Worm (Caenorhabditis elegans): Measurements from ENCODE around the gene pqn-41.

Gene pqn-41

DNA sequence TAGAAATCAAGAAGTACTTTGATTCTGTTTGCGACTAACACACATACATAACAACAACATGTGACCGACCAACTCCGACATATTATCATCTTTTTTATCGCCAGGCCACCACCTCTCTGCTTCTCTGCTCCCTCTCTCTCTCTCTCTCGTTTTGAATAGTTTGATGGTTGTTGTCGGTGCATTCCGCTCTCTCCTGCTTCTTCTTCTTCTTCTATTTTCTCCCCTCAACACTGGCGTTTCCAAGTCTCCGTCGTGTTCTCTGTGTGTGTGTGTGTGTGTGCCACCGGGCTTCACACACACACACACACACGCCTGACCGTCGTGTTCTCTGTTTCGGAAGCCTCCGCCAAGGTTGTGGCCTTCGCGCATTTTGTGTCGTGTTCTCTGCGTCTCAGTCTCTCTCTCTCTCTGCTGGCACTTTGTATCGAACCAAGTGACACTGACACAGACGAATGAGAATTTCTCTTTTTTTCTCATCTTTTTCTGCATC, 19.3 kb downstream of the pqn-41 start (continued):
- TF ChIP-seq nhr-237 (tag; optimal IDR thresholded peaks at IDR 0.05), result peak; percentile 79
- TF ChIP-seq grh-1 (GFP tag; IDR thresholded peaks at IDR 0.05), result peak; percentile 93
- TF ChIP-seq unc-86 (tag; optimal IDR thresholded peaks at IDR 0.05), result peak; percentile 99
- TF ChIP-seq sptf-1 (tag; optimal IDR thresholded peaks at IDR 0.05), result no peak
- peak; percentile 100 for TF ChIP-seq nhr-20 (tag; optimal IDR thresholded peaks at IDR 0.05)
- peak; percentile 78 for TF ChIP-seq snpc-4 (tag; optimal IDR thresholded peaks at IDR 0.05)
- peak; percentile 94 for TF ChIP-seq ztf-4 (tag; optimal IDR thresholded peaks at IDR 0.05)
- peak; percentile 96 for TF ChIP-seq blmp-1 (tag; optimal IDR thresholded peaks at IDR 0.05)
- peak; percentile 8 for TF ChIP-seq F16B12.6 (tag; optimal IDR thresholded peaks at IDR 0.05)

DNA sequence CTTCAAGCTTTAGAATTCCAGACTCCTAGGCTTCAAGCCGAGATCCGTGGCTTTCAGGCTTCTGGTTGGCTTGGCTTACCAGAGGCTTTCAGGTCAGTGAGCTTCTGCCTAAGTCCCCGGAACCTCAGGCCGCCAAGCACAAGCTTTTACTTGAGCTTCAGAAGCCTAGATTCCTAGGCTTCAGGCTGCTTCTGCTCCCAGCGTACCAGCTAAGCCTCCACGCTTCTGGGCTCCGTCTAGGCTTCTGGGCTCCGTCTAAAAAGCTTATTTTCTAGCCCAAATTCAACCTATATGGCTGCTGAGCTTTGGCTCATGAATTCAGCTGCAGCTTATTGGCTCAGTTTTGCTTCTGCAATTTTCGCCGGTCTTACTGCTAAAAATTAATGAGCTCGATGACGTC, 20.0 kb downstream of the pqn-41 start:
- TF ChIP-seq mep-1 (tag; optimal IDR thresholded peaks at IDR 0.05), result no peak
- no peak for TF ChIP-seq ceh-63 (GFP tag; optimal IDR thresholded peaks at IDR 0.05)
- TF ChIP-seq zag-1 (tag; optimal IDR thresholded peaks at IDR 0.05), result no peak
- no peak for TF ChIP-seq egl-27 (tag; optimal IDR thresholded peaks at IDR 0.05)

DNA sequence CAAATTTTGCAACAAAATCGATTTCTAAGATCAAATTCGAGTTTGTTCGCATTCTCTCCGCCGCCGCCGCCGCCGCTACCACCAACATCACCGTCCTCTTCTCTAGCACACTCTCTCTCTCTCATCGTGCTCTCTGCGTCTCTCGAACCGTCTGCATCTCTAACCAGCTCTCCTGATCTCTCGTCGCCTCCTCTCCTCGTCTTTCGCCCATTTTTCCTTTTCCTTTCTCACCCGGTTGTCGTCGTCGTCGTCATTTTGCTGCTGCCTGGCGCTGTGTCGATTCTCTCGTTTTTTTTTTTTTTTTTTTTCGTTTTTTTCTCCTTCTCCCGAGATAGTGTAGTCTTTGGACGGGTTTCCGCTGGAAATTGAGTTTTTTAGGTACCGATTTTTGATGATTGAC, 20.7 kb downstream of the pqn-41 start:
- TF ChIP-seq nhr-237 (tag; optimal IDR thresholded peaks at IDR 0.05) (peak; percentile 48), C04F5.9 (tag; optimal IDR thresholded peaks at IDR 0.05) (no peak), skn-1 (tag; optimal IDR thresholded peaks at IDR 0.05) (peak; percentile 96), sup-37 (GFP tag; optimal IDR thresholded peaks at IDR 0.05) (peak; percentile 50), hlh-17 (GFP tag; optimal IDR thresholded peaks at IDR 0.05; ENCODE audit: borderline replicate concordance) (no peak), dsc-1 (tag; optimal IDR thresholded peaks at IDR 0.05) (peak; percentile 83), ces-1 (GFP tag; optimal IDR thresholded peaks at IDR 0.05) (no peak), unc-30 (tag; optimal IDR thresholded peaks at IDR 0.05) (no peak), hpl-2 (GFP tag; optimal IDR thresholded peaks at IDR 0.05) (peak; percentile 87), nhr-11 (tag; optimal IDR thresholded peaks at IDR 0.05) (peak; percentile 83), pqm-1 (tag; optimal IDR thresholded peaks at IDR 0.05) (no peak), ztf-11 (tag; optimal IDR thresholded peaks at IDR 0.05) (peak in 1 of 2 experiments; percentile 87), grh-1 (GFP tag; IDR thresholded peaks at IDR 0.05) (peak; percentile 95), egl-13 (tag; optimal IDR thresholded peaks at IDR 0.05) (peak; percentile 87), fos-1 (tag; optimal IDR thresholded peaks at IDR 0.05) (peak; percentile 91), irx-1 (tag; optimal IDR thresholded peaks at IDR 0.05) (peak; percentile 84), mab-9 (GFP tag; IDR thresholded peaks at IDR 0.05) (0 out of 2 replicates have a peak, but pooled peaks have one; percentile 56), vab-15 (tag; optimal IDR thresholded peaks at IDR 0.05) (no peak), ceh-90 (tag; optimal IDR thresholded peaks at IDR 0.05) (no peak), ztf-4 (tag; optimal IDR thresholded peaks at IDR 0.05) (peak; percentile 80), nhr-47 (tag; optimal IDR thresholded peaks at IDR 0.05) (peak; percentile 98), tbx-2 (tag; optimal IDR thresholded peaks at IDR 0.05) (peak; percentile 98), lin-15B (tag; optimal IDR thresholded peaks at IDR 0.05) (no peak), zip-4 (GFP tag; optimal IDR thresholded peaks at IDR 0.05) (peak; percentile 63), nhr-20 (tag; optimal IDR thresholded peaks at IDR 0.05) (peak; percentile 99), unc-86 (tag; optimal IDR thresholded peaks at IDR 0.05) (peak; percentile 96), ceh-82 (tag; optimal IDR thresholded peaks at IDR 0.05) (peak; percentile 85 to 91 (median 87)), pax-3 (tag; optimal IDR thresholded peaks at IDR 0.05) (peak; percentile 85), xbp-1 (tag; optimal IDR thresholded peaks at IDR 0.05) (peak; percentile 92), nhr-85 (tag) (peak; percentile 100), fkh-8 (tag; optimal IDR thresholded peaks at IDR 0.05) (peak; percentile 86), unc-130 (tag; optimal IDR thresholded peaks at IDR 0.05) (peak; percentile 82), nhr-19 (GFP tag; conservative IDR thresholded peaks at IDR 0.05) (peak; percentile 97), egl-27 (tag; optimal IDR thresholded peaks at IDR 0.05) (peak; percentile 90 to 97), snu-23 (GFP tag; optimal IDR thresholded peaks at IDR 0.05) (peak; percentile 92), rnt-1 (tag; optimal IDR thresholded peaks at IDR 0.05) (peak; percentile 97), mef-2 (tag; optimal IDR thresholded peaks at IDR 0.05) (peak; percentile 86), ets-5 (GFP tag; IDR thresholded peaks at IDR 0.05) (no peak), unc-98 (GFP tag; IDR thresholded peaks at IDR 0.05) (peak; percentile 54; the same call in 1 of the 2 replicates), efl-3 (GFP tag; optimal IDR thresholded peaks at IDR 0.05) (peak; percentile 56), aha-1 (tag; optimal IDR thresholded peaks at IDR 0.05) (peak; percentile 70), nhr-77 (tag; optimal IDR thresholded peaks at IDR 0.05) (peak; percentile 69)

Measured in whole organism, L1 larva.